Fruit fly (Drosophila melanogaster): ENCODE results near the gene Fnta.

- TF ChIP-seq CG6854 (GFP tag; optimal IDR thresholded peaks at IDR 0.05) (no peak), pdm3 (GFP tag; optimal IDR thresholded peaks at IDR 0.05) (no peak), CG16779 (tag; optimal IDR thresholded peaks at IDR 0.05) (no peak), fd59A (GFP tag; optimal IDR thresholded peaks at IDR 0.05) (no peak), net (GFP tag; optimal IDR thresholded peaks at IDR 0.05) (no peak), esn (GFP tag; optimal IDR thresholded peaks at IDR 0.05) (no peak), CG31627 (GFP tag; optimal IDR thresholded peaks at IDR 0.05) (no peak), CG8632 (GFP tag; optimal IDR thresholded peaks at IDR 0.05) (no peak)
Observed at dm6 chr2L:4801705-4802216, 28.7 kb downstream of the Fnta start, which contains the start of gene slf.
